Worm (Caenorhabditis elegans) whole organism, L4/young adult: ENCODE results near the gene nhr-242.

ENCODE experiments used
- W03F9.2 ChIP-seq: fragments of 150-350 bp; optimal IDR thresholded peaks from 2 replicates; lab custom pipeline; 2014; ENCODE audit warnings: missing biosample characterization, missing genetic modification characterization
- dao-5 ChIP-seq: sonication (generic microtip); optimal IDR thresholded peaks from 2 replicates; lab custom pipeline; 2016; ENCODE audit warnings: missing genotype, missing genetic modification characterization, moderate library complexity, missing compliant biosample characterization
- him-1 ChIP-seq: sonication (generic microtip); optimal IDR thresholded peaks from 2 replicates; lab custom pipeline; 2016; ENCODE audit warnings: missing genotype, missing genetic modification reagents, missing genetic modification characterization, missing compliant biosample characterization

Gene nhr-242

ce11 chrIV:2581483-2581882, at the start of gene nhr-242:
TSS of gene nhr-242 (minus strand) at chrIV:2581583.
- TF ChIP-seq him-1 (tag; lab: Kevin White, UChicago) (no peak), W03F9.2 (tag; lab: Kevin White, UChicago) (no peak), dao-5 (no peak)

DNA sequence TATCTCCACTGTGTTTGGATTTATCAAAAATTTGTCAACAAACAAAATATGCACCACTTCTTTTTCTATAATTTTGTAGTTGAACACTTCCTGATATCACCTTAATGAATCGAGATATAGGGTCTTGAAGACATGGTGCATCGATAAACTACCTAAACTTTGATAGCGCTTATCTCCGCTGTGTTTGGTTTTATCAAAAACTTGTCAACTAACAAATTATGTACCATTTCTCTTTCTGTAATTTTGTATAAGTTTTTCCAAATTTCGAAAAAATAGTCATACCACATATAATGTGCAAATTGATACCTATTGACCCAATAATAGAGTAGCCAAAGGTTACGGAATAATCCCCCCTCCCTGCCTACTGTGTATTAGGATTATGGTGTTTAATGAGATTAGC, 48.8 kb upstream of the nhr-242 start:
- TF ChIP-seq dao-5 (no peak), W03F9.2 (tag; lab: Kevin White, UChicago) (no peak), him-1 (tag; lab: Kevin White, UChicago) (no peak)

DNA sequence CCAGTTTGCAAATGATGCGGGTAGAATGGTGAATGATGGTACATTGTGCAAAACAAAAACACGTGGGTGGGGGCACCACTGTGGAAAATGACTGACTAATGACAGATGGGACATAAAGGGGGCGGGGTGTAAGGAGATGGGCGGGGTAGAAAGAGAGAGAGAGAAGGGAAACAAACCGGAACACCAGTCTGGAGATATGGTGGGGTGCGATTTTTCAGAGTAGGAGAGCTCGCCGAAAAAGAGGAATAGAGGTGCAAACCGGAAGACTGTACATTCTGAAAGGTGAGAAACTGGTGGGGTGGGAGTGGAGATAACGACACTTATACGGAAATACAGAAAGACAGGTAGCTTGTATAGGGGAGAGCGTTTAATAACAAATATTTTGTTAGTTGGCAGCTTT, 46.8 kb upstream of the nhr-242 start, which contains the start of gene ngn-1:
ngn-1 (minus strand) TSS at position 101 of the 400 bp plus-strand sequence.
- TF ChIP-seq W03F9.2 (tag; lab: Kevin White, UChicago) (no peak), dao-5 (no peak), him-1 (tag; lab: Kevin White, UChicago) (no peak)

- TF ChIP-seq W03F9.2 (tag; lab: Kevin White, UChicago) (no peak), dao-5 (no peak), him-1 (tag; lab: Kevin White, UChicago) (no peak)
These were observed 37.2 kb upstream of the nhr-242 start, which contains the start of gene smf-3 for ce11 chrIV:2618611-2619010. TSS of gene smf-3 (plus strand) at chrIV:2618869.

DNA sequence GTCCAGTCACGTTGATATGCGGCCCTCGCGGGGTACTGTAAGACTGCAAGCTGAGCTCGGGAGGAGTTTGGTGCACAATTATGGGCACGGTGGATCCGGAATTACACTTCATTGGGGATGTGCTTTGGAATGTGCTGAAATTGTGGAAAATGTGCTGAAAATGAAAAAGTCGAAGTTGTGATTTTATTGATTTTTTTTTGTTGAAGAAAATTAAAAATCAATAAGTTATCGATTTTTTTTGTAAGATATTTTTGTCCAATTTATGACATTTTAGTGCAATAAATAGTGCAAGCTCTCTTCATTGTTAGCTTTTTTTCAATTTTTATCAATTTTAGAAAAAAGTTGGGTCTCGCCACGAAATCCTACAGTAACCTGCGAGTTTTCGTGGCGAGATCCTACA, 35.5 kb upstream of the nhr-242 start:
- no peak for TF ChIP-seq dao-5
- no peak for TF ChIP-seq him-1 (tag; lab: Kevin White, UChicago)
- TF ChIP-seq W03F9.2 (tag; lab: Kevin White, UChicago), result no peak

ce11 chrIV:2613754-2614244, 32.4 kb upstream of the nhr-242 start, which contains the start of gene daao-1:
TSS of gene daao-1 (plus strand) at chrIV:2614194.
- TF ChIP-seq W03F9.2 (tag; lab: Kevin White, UChicago), result no peak
- no peak for TF ChIP-seq him-1 (tag; lab: Kevin White, UChicago)
- no peak for TF ChIP-seq dao-5

ce11 chrIV:2613011-2613503, 31.7 kb upstream of the nhr-242 start, which contains the start of gene Y69A2AR.28:
TSS of gene Y69A2AR.28 (minus strand) at chrIV:2613061.
- TF ChIP-seq him-1 (tag; lab: Kevin White, UChicago), result no peak
- no peak for TF ChIP-seq W03F9.2 (tag; lab: Kevin White, UChicago)
- TF ChIP-seq dao-5, result no peak

DNA sequence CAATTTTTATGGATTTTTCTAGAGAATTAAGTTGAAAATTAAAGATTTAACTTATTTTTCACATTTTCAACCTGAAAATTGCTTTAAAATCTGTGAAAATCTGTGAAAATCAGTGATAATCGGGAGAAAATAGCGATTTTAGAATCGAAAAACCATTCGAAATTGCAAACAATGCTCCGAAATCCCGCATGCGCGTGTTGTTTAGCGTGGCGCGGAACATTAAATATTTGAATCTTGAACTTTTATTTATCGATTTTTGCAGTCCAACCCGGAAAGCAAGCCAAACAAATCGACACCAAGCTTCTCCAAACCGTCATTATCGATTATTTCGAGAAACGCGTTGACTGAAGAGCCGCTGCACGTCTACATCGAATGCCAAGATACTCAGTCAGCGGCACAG, 29.6 kb upstream of the nhr-242 start:
- TF ChIP-seq W03F9.2 (tag; lab: Kevin White, UChicago), result no peak
- no peak for TF ChIP-seq him-1 (tag; lab: Kevin White, UChicago)
- no peak for TF ChIP-seq dao-5

DNA sequence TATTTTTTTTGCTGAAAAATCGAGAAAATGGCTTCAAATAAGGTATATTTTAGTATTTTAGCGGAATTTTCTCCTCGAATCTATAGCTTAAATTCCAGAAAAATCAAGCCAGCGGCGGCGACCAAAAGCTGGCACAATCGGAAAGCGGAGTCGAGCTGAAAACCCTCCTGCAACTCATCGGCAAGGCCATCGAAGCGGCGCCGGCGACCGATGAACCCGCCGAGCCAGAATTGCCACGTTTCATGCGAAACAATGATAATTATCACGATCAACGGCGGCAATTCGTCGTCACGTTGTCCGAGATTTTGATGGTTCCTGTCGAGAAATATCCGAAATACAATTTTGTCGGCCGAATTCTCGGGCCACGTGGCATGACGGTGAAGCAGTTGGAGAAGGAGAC, 29.0 kb upstream of the nhr-242 start, which contains the start of gene Y69A2AR.32:
Y69A2AR.32 (plus strand) TSS at position 28 of the 400 bp plus-strand sequence.
- TF ChIP-seq him-1 (tag; lab: Kevin White, UChicago) (no peak), dao-5 (no peak), W03F9.2 (tag; lab: Kevin White, UChicago) (no peak)

- no peak for TF ChIP-seq him-1 (tag; lab: Kevin White, UChicago)
- peak; percentile 10 for TF ChIP-seq W03F9.2 (tag; lab: Kevin White, UChicago)
- no peak for TF ChIP-seq dao-5
These were observed 26.2 kb upstream of the nhr-242 start, which contains the start of gene vamp-7 for ce11 chrIV:2607513-2608101. TSS of gene vamp-7 (plus strand) at chrIV:2608051.

ce11 chrIV:2606572-2606971, 25.2 kb upstream of the nhr-242 start:
- TF ChIP-seq dao-5 (no peak), W03F9.2 (tag; lab: Kevin White, UChicago) (no peak)

ce11 chrIV:2603556-2604021, 22.2 kb upstream of the nhr-242 start:
- TF ChIP-seq him-1 (tag; lab: Kevin White, UChicago) (no peak), dao-5 (no peak), W03F9.2 (tag; lab: Kevin White, UChicago) (no peak)

DNA sequence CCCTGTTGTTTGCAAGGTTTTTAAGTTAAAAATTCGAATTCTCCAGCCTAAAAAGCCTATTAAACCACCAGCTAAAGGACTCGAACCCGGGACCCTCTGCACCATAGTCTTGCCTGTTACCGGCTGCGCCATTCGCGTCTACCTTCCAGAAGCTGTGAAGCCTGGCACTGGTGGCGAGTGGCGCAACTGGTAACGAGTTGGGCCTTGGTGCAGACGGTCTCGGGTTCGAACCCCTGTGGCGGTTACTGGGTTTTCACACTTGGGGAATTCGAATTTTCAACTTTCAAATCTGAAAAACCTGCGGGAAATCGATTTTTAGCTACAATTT, 21.4 kb upstream of the nhr-242 start:
- TF ChIP-seq him-1 (tag; lab: Kevin White, UChicago) (no peak), dao-5 (no peak), W03F9.2 (tag; lab: Kevin White, UChicago) (no peak)

DNA sequence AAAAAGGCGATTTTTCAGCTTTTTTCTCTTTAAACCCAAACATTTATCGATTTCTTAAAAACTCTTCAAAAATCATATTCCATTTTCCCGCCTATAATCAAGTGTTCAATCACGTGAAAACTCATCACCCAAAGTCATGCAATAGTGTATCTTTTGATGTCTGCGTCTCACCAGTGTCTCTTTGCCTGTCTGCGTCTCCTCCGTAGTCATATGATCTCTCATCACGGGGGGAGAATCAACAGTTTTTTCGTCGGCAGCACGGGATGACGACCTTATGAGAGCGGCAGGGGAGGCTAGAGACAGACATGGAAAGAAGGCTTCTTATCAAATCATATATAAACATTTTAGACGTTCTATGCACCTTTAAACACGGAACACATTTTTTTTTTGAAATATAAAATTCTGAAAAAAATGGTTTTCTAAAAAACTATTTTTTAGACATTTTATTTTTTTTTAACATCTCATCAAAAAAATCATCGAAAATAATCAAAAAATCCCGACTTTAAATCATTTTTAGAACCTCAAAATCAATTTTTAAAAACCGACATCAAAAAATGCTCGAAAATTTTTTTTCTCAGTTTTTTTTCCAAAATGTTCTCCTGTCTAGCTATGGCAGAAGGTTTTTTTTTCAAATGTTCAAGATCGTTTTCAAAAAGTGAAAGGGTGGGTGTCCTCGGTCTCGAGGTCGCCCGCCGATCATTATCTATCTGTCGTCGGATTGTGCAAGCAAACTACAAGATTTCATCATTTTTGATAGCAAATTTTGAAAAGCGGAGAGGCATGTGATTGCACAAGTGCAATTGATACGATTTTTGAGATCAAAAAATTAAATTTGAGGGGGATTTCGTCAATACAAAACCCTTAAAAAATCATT, 20.8 kb upstream of the nhr-242 start:
- TF ChIP-seq W03F9.2 (tag; lab: Kevin White, UChicago) (peak; percentile 91), dao-5 (peak; percentile 53), him-1 (tag; lab: Kevin White, UChicago) (peak; percentile 11)
